Worm (Caenorhabditis elegans): ENCODE results near the gene F09C6.3.
A peak's percentile ranks its signal among the peaks of the same experiment; 100 is the strongest.

Gene F09C6.3

ce11 chrV:16919675-16920074 lies 39.7 kb upstream of the F09C6.3 start (continued):
- TF ChIP-seq him-1 (tag; optimal IDR thresholded peaks at IDR 0.05) (no peak), sdz-38 (tag; optimal IDR thresholded peaks at IDR 0.05) (no peak), ztf-28 (GFP tag; IDR thresholded peaks at IDR 0.05) (no peak), pbrm-1 (GFP tag; IDR thresholded peaks at IDR 0.05) (0 out of 2 replicates have a peak, but pooled peaks have one; percentile 12), C06A6.2 (GFP tag; conservative IDR thresholded peaks at IDR 0.05) (no peak), hsf-1 (GFP tag; IDR thresholded peaks at IDR 0.05) (0 out of 2 replicates have a peak, but pooled peaks have one; percentile 42), cebp-1 (GFP tag; IDR thresholded peaks at IDR 0.05) (no peak), cebp-1 (tag; optimal IDR thresholded peaks at IDR 0.05) (peak; percentile 10), Y95B8A.8 (GFP tag; IDR thresholded peaks at IDR 0.05) (peak; percentile 64; the same call in 1 of the 2 replicates), ztf-6 (GFP tag; IDR thresholded peaks at IDR 0.05) (no peak), pha-4 (tag; optimal IDR thresholded peaks at IDR 0.05) (no peak), xnd-1 (tag; optimal IDR thresholded peaks at IDR 0.05) (peak; percentile 14), nhr-90 (tag; optimal IDR thresholded peaks at IDR 0.05) (no peak), F39B2.1 (GFP tag; IDR thresholded peaks at IDR 0.05) (0 out of 2 replicates have a peak, but pooled peaks have one; percentile 36), snpc-4 (GFP tag; optimal IDR thresholded peaks at IDR 0.05) (no peak), snpc-4 (tag; optimal IDR thresholded peaks at IDR 0.05) (peak in 2 of 4 experiments; percentile 7 to 50), K11D2.4 (GFP tag; IDR thresholded peaks at IDR 0.05) (no peak), F57C9.4 (tag; optimal IDR thresholded peaks at IDR 0.05) (no peak), mes-4 (tag; optimal IDR thresholded peaks at IDR 0.05) (no peak), ets-4 (GFP tag; optimal IDR thresholded peaks at IDR 0.05) (no peak), ztf-3 (GFP tag; optimal IDR thresholded peaks at IDR 0.05) (no peak), attf-6 (GFP tag; IDR thresholded peaks at IDR 0.05) (peak; percentile 89), dpff-1 (tag; optimal IDR thresholded peaks at IDR 0.05) (no peak), F52B5.7 (tag; optimal IDR thresholded peaks at IDR 0.05) (no peak), F33H1.4 (GFP tag; IDR thresholded peaks at IDR 0.05) (no peak), nhr-120 (GFP tag; IDR thresholded peaks at IDR 0.05) (no peak), mcd-1 (GFP tag; IDR thresholded peaks at IDR 0.05) (peak; percentile 26; the same call in 1 of the 2 replicates), lin-35 (GFP tag; optimal IDR thresholded peaks at IDR 0.05) (no peak), ceh-27 (GFP tag; optimal IDR thresholded peaks at IDR 0.05) (no peak), ceh-79 (tag; optimal IDR thresholded peaks at IDR 0.05) (no peak), madf-6 (GFP tag; IDR thresholded peaks at IDR 0.05) (peak; percentile 45), bed-2 (GFP tag; IDR thresholded peaks at IDR 0.05) (no peak), hlh-26 (GFP tag; conservative IDR thresholded peaks at IDR 0.05) (no peak), F57A8.1 (GFP tag; optimal IDR thresholded peaks at IDR 0.05) (no peak), chd-7 (tag; optimal IDR thresholded peaks at IDR 0.05) (no peak), F49E8.2 (tag; optimal IDR thresholded peaks at IDR 0.05; ENCODE audit: insufficient read depth) (peak; percentile 67), madf-10 (tag; optimal IDR thresholded peaks at IDR 0.05) (no peak), die-1 (tag; optimal IDR thresholded peaks at IDR 0.05) (peak; percentile 21), F55B11.4 (tag; optimal IDR thresholded peaks at IDR 0.05; ENCODE audit: borderline replicate concordance, insufficient read depth) (no peak), efl-1 (GFP tag; optimal IDR thresholded peaks at IDR 0.05) (peak; percentile 9), ceh-100 (GFP tag; IDR thresholded peaks at IDR 0.05) (no peak), nhr-80 (tag; optimal IDR thresholded peaks at IDR 0.05) (no peak), tlf-1 (GFP tag; optimal IDR thresholded peaks at IDR 0.05) (peak; percentile 28), somi-1 (GFP tag; optimal IDR thresholded peaks at IDR 0.05) (no peak), B0261.1 (tag; optimal IDR thresholded peaks at IDR 0.05) (no peak), madf-3 (GFP tag; IDR thresholded peaks at IDR 0.05) (no peak), snpc-1.1 (tag; optimal IDR thresholded peaks at IDR 0.05; ENCODE audit: insufficient read depth) (no peak), aptf-2 (GFP tag; conservative IDR thresholded peaks at IDR 0.05) (no peak), mxl-1 (tag; optimal IDR thresholded peaks at IDR 0.05) (peak; percentile 6), attf-5 (GFP tag; optimal IDR thresholded peaks at IDR 0.05) (no peak)
